Comparison of ENCODE assay signal across 2 fruit fly cellular contexts in genomic region chr2L:7135069-7135468, dm6.
TF ChIP-seq lines count a peak whose summit lies in the region.

No protein-coding gene starts in this region.

TF ChIP-seq in whole organism, embryonic, 481 proteins besides CTCF, POLR2A, EP300 and RAD21 (continued from another document and continues in another):
- no peak for TF ChIP-seq B-H2 (GFP tag; optimal IDR thresholded peaks at IDR 0.05; lab: Kevin White, UChicago)
- TF ChIP-seq sob (GFP tag; IDR thresholded peaks at IDR 0.05; lab: Robert Waterston, UW): 0 out of 2 replicates have a peak, but pooled peaks have one; percentile 43
- TF ChIP-seq CG6854 (GFP tag; optimal IDR thresholded peaks at IDR 0.05; lab: Kevin White, UChicago): no peak
- TF ChIP-seq dmrt99B (tag; optimal IDR thresholded peaks at IDR 0.05; lab: Kevin White, UChicago): peak; percentile 83
- TF ChIP-seq Poxn (GFP tag; IDR thresholded peaks at IDR 0.05; lab: Robert Waterston, UW): no peak
- no peak for TF ChIP-seq wdn (GFP tag; IDR thresholded peaks at IDR 0.05; lab: Robert Waterston, UW)
- no peak for TF ChIP-seq fru (optimal IDR thresholded peaks at IDR 0.05; lab: Kevin White, UChicago)
- TF ChIP-seq CG11085 (GFP tag; IDR thresholded peaks at IDR 0.05; lab: Robert Waterston, UW): peak; percentile 49; the same call in 1 of the 2 replicates
- peak; percentile 31; the same call in 1 of the 2 replicates for TF ChIP-seq ro (GFP tag; IDR thresholded peaks at IDR 0.05; lab: Robert Waterston, UW)
- TF ChIP-seq CG15514 (GFP tag; optimal IDR thresholded peaks at IDR 0.05; lab: Kevin White, UChicago): no peak
- no peak for TF ChIP-seq Gsc (GFP tag; IDR thresholded peaks at IDR 0.05; lab: Robert Waterston, UW)
- TF ChIP-seq CG17359 (tag; optimal IDR thresholded peaks at IDR 0.05; lab: Kevin White, UChicago): peak; percentile 76
- no peak for TF ChIP-seq pho (GFP tag; optimal IDR thresholded peaks at IDR 0.05; lab: Kevin White, UChicago)
- peak; percentile 75 for TF ChIP-seq NK7.1 (GFP tag; optimal IDR thresholded peaks at IDR 0.05; lab: Kevin White, UChicago)
- TF ChIP-seq CG16863 (GFP tag; optimal IDR thresholded peaks at IDR 0.05; lab: Kevin White, UChicago): peak; percentile 84
- TF ChIP-seq CG6683 (GFP tag; optimal IDR thresholded peaks at IDR 0.05; lab: Kevin White, UChicago): no peak
- peak; percentile 40 for TF ChIP-seq CG2202 (tag; optimal IDR thresholded peaks at IDR 0.05; lab: Kevin White, UChicago)
- TF ChIP-seq CG30020 (tag; optimal IDR thresholded peaks at IDR 0.05; lab: Kevin White, UChicago): no peak
- no peak for TF ChIP-seq CG15011 (GFP tag; optimal IDR thresholded peaks at IDR 0.05; lab: Kevin White, UChicago)
- peak; percentile 75 for TF ChIP-seq CG2875 (GFP tag; optimal IDR thresholded peaks at IDR 0.05; lab: Kevin White, UChicago)
- TF ChIP-seq CG8944 (GFP tag; optimal IDR thresholded peaks at IDR 0.05; lab: Kevin White, UChicago): peak; percentile 74
- peak; percentile 42; the same call in 1 of the 3 replicates for TF ChIP-seq CG3726 (GFP tag; IDR thresholded peaks at IDR 0.05; lab: Robert Waterston, UW)
- TF ChIP-seq chm (GFP tag; IDR thresholded peaks at IDR 0.05; lab: Robert Waterston, UW): no peak
- TF ChIP-seq dpn (GFP tag; optimal IDR thresholded peaks at IDR 0.05; lab: Kevin White, UChicago): peak; percentile 72 to 74
- TF ChIP-seq Elba2 (GFP tag; optimal IDR thresholded peaks at IDR 0.05; lab: Kevin White, UChicago): no peak
- TF ChIP-seq CG32532 (GFP tag; IDR thresholded peaks at IDR 0.05; lab: Robert Waterston, UW): no peak
- no peak for TF ChIP-seq her (GFP tag; optimal IDR thresholded peaks at IDR 0.05; lab: Kevin White, UChicago)
- peak; percentile 32; the same call in 1 of the 2 replicates for TF ChIP-seq MBD-R2 (GFP tag; IDR thresholded peaks at IDR 0.05; lab: Robert Waterston, UW)
- TF ChIP-seq CG1024 (GFP tag; IDR thresholded peaks at IDR 0.05; lab: Robert Waterston, UW): peak; percentile 71; the same call in 1 of the 2 replicates
- TF ChIP-seq dysf (GFP tag; IDR thresholded peaks at IDR 0.05; lab: Robert Waterston, UW): peak; percentile 73
- peak; percentile 3 for TF ChIP-seq caup (GFP tag; optimal IDR thresholded peaks at IDR 0.05; lab: Kevin White, UChicago; ENCODE audit: severe bottlenecking)
- TF ChIP-seq Jarid2 (GFP tag; optimal IDR thresholded peaks at IDR 0.05; lab: Kevin White, UChicago): no peak
- peak; percentile 31 for TF ChIP-seq CG9876 (GFP tag; optimal IDR thresholded peaks at IDR 0.05; lab: Kevin White, UChicago)
- TF ChIP-seq Xbp1 (GFP tag; optimal IDR thresholded peaks at IDR 0.05; lab: Kevin White, UChicago): peak; percentile 73
- peak; percentile 56 for TF ChIP-seq dm (GFP tag; optimal IDR thresholded peaks at IDR 0.05; lab: Kevin White, UChicago)
- TF ChIP-seq CG13296 (GFP tag; optimal IDR thresholded peaks at IDR 0.05; lab: Kevin White, UChicago): no peak
- peak; percentile 77 for TF ChIP-seq CG2712 (tag; optimal IDR thresholded peaks at IDR 0.05; lab: Kevin White, UChicago)
- TF ChIP-seq Adf1 (GFP tag; IDR thresholded peaks at IDR 0.05; lab: Robert Waterston, UW): no peak
- TF ChIP-seq Hey (tag; optimal IDR thresholded peaks at IDR 0.05; lab: Kevin White, UChicago): no peak
- TF ChIP-seq CG6689 (GFP tag; IDR thresholded peaks at IDR 0.05; lab: Robert Waterston, UW): peak; percentile 74
- no peak for TF ChIP-seq al (GFP tag; IDR thresholded peaks at IDR 0.05; lab: Robert Waterston, UW)
- no peak for TF ChIP-seq sc (optimal IDR thresholded peaks at IDR 0.05; lab: Kevin White, UChicago)
- peak; percentile 62 for TF ChIP-seq sc (GFP tag; optimal IDR thresholded peaks at IDR 0.05; lab: Kevin White, UChicago)
- peak; percentile 64; the same call in 1 of the 2 replicates for TF ChIP-seq CG4404 (GFP tag; IDR thresholded peaks at IDR 0.05; lab: Robert Waterston, UW)
- no peak for TF ChIP-seq CG6765 (GFP tag; optimal IDR thresholded peaks at IDR 0.05; lab: Kevin White, UChicago)
- TF ChIP-seq CG3163 (GFP tag; optimal IDR thresholded peaks at IDR 0.05; lab: Kevin White, UChicago): peak; percentile 21
- peak; percentile 4 for TF ChIP-seq CG10274 (GFP tag; optimal IDR thresholded peaks at IDR 0.05; lab: Kevin White, UChicago)
- peak; percentile 79 for TF ChIP-seq CG10366 (GFP tag; IDR thresholded peaks at IDR 0.05; lab: Robert Waterston, UW)
- TF ChIP-seq ems (GFP tag; optimal IDR thresholded peaks at IDR 0.05; lab: Kevin White, UChicago): peak; percentile 66
- no peak for TF ChIP-seq CG31365 (tag; optimal IDR thresholded peaks at IDR 0.05; lab: Kevin White, UChicago)
- no peak for TF ChIP-seq Taf1 (GFP tag; IDR thresholded peaks at IDR 0.05; lab: Robert Waterston, UW)
- TF ChIP-seq abd-A (tag; optimal IDR thresholded peaks at IDR 0.05; lab: Kevin White, UChicago): no peak
- TF ChIP-seq ato (GFP tag; IDR thresholded peaks at IDR 0.05; lab: Robert Waterston, UW; ENCODE audit: partially characterized antibody): no peak
- no peak for TF ChIP-seq hbn (GFP tag; IDR thresholded peaks at IDR 0.05; lab: Robert Waterston, UW; ENCODE audit: partially characterized antibody)
- peak; percentile 74 for TF ChIP-seq tgo (GFP tag; IDR thresholded peaks at IDR 0.05; lab: Robert Waterston, UW)
- TF ChIP-seq CG7963 (GFP tag; IDR thresholded peaks at IDR 0.05; lab: Robert Waterston, UW; ENCODE audit: partially characterized antibody): no peak
- TF ChIP-seq CHES-1-like (GFP tag; optimal IDR thresholded peaks at IDR 0.05; lab: Kevin White, UChicago): peak; percentile 59
- TF ChIP-seq Trl (optimal IDR thresholded peaks at IDR 0.05; lab: Kevin White, UChicago): no peak
- peak; percentile 72 for TF ChIP-seq Trl (GFP tag; optimal IDR thresholded peaks at IDR 0.05; lab: Kevin White, UChicago)
- TF ChIP-seq sens (GFP tag; lab: Kevin White, UChicago): peak; percentile 94
- TF ChIP-seq CG12744 (GFP tag; optimal IDR thresholded peaks at IDR 0.05; lab: Kevin White, UChicago): peak; percentile 18
- TF ChIP-seq lab (GFP tag; optimal IDR thresholded peaks at IDR 0.05; lab: Kevin White, UChicago): peak; percentile 68
- peak; percentile 17 for TF ChIP-seq CG5180 (GFP tag; optimal IDR thresholded peaks at IDR 0.05; lab: Kevin White, UChicago)
- TF ChIP-seq Dip3 (GFP tag; optimal IDR thresholded peaks at IDR 0.05; lab: Kevin White, UChicago): peak; percentile 1
- TF ChIP-seq gro (GFP tag; optimal IDR thresholded peaks at IDR 0.05; lab: Kevin White, UChicago): no peak
- TF ChIP-seq BtbVII (GFP tag; optimal IDR thresholded peaks at IDR 0.05; lab: Kevin White, UChicago): no peak
- TF ChIP-seq CG3838 (GFP tag; optimal IDR thresholded peaks at IDR 0.05; lab: Kevin White, UChicago): no peak

TF ChIP-seq in whole organism, prepupa, 60 proteins besides CTCF, POLR2A, EP300 and RAD21 (continued from another document):
- TF ChIP-seq Sox15 (GFP tag; optimal IDR thresholded peaks at IDR 0.05; lab: Kevin White, UChicago) (no peak), Eip78C (GFP tag; lab: Kevin White, UChicago) (peak; percentile 76), Hr4 (GFP tag; optimal IDR thresholded peaks at IDR 0.05; lab: Kevin White, UChicago) (peak; percentile 70), CG6854 (GFP tag; optimal IDR thresholded peaks at IDR 0.05; lab: Kevin White, UChicago) (no peak), lz (GFP tag; optimal IDR thresholded peaks at IDR 0.05; lab: Kevin White, UChicago) (peak; percentile 39), CG32006 (GFP tag; optimal IDR thresholded peaks at IDR 0.05; lab: Kevin White, UChicago) (peak; percentile 87), fkh (GFP tag; optimal IDR thresholded peaks at IDR 0.05; lab: Kevin White, UChicago) (no peak), net (GFP tag; optimal IDR thresholded peaks at IDR 0.05; lab: Kevin White, UChicago) (peak; percentile 30), CG10669 (GFP tag; optimal IDR thresholded peaks at IDR 0.05; lab: Kevin White, UChicago) (peak; percentile 41), CG1621 (tag; optimal IDR thresholded peaks at IDR 0.05; lab: Kevin White, UChicago) (peak; percentile 51), fd59A (GFP tag; optimal IDR thresholded peaks at IDR 0.05; lab: Kevin White, UChicago) (peak; percentile 38), CG16779 (tag; optimal IDR thresholded peaks at IDR 0.05; lab: Kevin White, UChicago) (no peak), CG8119 (GFP tag; IDR thresholded peaks at IDR 0.05; lab: Robert Waterston, UW) (peak; percentile 72), OdsH (GFP tag; optimal IDR thresholded peaks at IDR 0.05; lab: Kevin White, UChicago) (peak; percentile 72), salr (GFP tag; optimal IDR thresholded peaks at IDR 0.05; lab: Kevin White, UChicago) (peak; percentile 40), pdm3 (GFP tag; optimal IDR thresholded peaks at IDR 0.05; lab: Kevin White, UChicago) (peak; percentile 58), CG11762 (GFP tag; optimal IDR thresholded peaks at IDR 0.05; lab: Kevin White, UChicago; ENCODE audit: insufficient read depth) (peak; percentile 38), CG8632 (GFP tag; optimal IDR thresholded peaks at IDR 0.05; lab: Kevin White, UChicago) (no peak), Blimp-1 (GFP tag; optimal IDR thresholded peaks at IDR 0.05; lab: Kevin White, UChicago) (no peak), CG6808 (GFP tag; optimal IDR thresholded peaks at IDR 0.05; lab: Kevin White, UChicago) (peak; percentile 46), Gug (GFP tag; IDR thresholded peaks at IDR 0.05; lab: Robert Waterston, UW) (peak; percentile 65), CG3919 (GFP tag; optimal IDR thresholded peaks at IDR 0.05; lab: Kevin White, UChicago) (peak; percentile 65), CG6276 (GFP tag; optimal IDR thresholded peaks at IDR 0.05; lab: Kevin White, UChicago) (peak; percentile 49), CG8319 (GFP tag; optimal IDR thresholded peaks at IDR 0.05; lab: Kevin White, UChicago) (no peak), Met (GFP tag; optimal IDR thresholded peaks at IDR 0.05; lab: Kevin White, UChicago) (peak; percentile 24), Sox102F (GFP tag; optimal IDR thresholded peaks at IDR 0.05; lab: Kevin White, UChicago) (peak; percentile 24), CG6163 (GFP tag; IDR thresholded peaks at IDR 0.05; lab: Robert Waterston, UW) (peak; percentile 70; the same call in 2 of the 3 replicates), svp (GFP tag; lab: Kevin White, UChicago) (peak; percentile 19), Hr38 (GFP tag; optimal IDR thresholded peaks at IDR 0.05; lab: Kevin White, UChicago) (no peak), CG6792 (GFP tag; optimal IDR thresholded peaks at IDR 0.05; lab: Kevin White, UChicago) (peak; percentile 19), esn (GFP tag; optimal IDR thresholded peaks at IDR 0.05; lab: Kevin White, UChicago) (peak; percentile 50), Ets96B (tag; optimal IDR thresholded peaks at IDR 0.05; lab: Kevin White, UChicago) (peak; percentile 45), achi (GFP tag; optimal IDR thresholded peaks at IDR 0.05; lab: Kevin White, UChicago) (peak; percentile 69), dac (GFP tag; optimal IDR thresholded peaks at IDR 0.05; lab: Kevin White, UChicago) (peak; percentile 53), Lpt (GFP tag; optimal IDR thresholded peaks at IDR 0.05; lab: Kevin White, UChicago) (peak; percentile 63), acj6 (GFP tag; optimal IDR thresholded peaks at IDR 0.05; lab: Kevin White, UChicago) (peak; percentile 35), CG11294 (GFP tag; IDR thresholded peaks at IDR 0.05; lab: Robert Waterston, UW) (no peak)
